Worm (Caenorhabditis elegans): ENCODE measurements around the gene T21B6.3.

ce11 chrX:10981374-10981773, 32.6 kb upstream of the T21B6.3 start:
- no peak for TF ChIP-seq tra-4 (tag; optimal IDR thresholded peaks at IDR 0.05)
- no peak for TF ChIP-seq scrt-1 (GFP tag; IDR thresholded peaks at IDR 0.05)
- no peak for TF ChIP-seq F13C5.2 (tag; optimal IDR thresholded peaks at IDR 0.05)
- no peak for TF ChIP-seq hmbx-1 (tag; optimal IDR thresholded peaks at IDR 0.05)

Data from whole organism, early embryonic.